Worm (Caenorhabditis elegans) whole organism, midembryonic: ENCODE data around the gene F56D5.3.

ENCODE experiments used
- T22C8.4 ChIP-seq: fragments of 200-800 bp; sonication (Bioruptor generic); IDR thresholded peaks from 2 replicates; pipeline ENCODE4 v1.3.6; 2022; ENCODE audit warnings: missing genetic modification characterization, missing compliant biosample characterization
- cog-1 ChIP-seq: sonication (generic microtip); optimal IDR thresholded peaks from 2 replicates; lab custom pipeline; 2016; ENCODE audit warnings: missing genetic modification characterization, missing compliant biosample characterization
- flt-1 ChIP-seq: fragments of 200-800 bp; sonication (Bioruptor generic); IDR thresholded peaks from 2 replicates; pipeline ENCODE4 v1.3.6; 2022; ENCODE audit warnings: missing genetic modification characterization, missing compliant biosample characterization
- klf-2 ChIP-seq: fragments of 200-800 bp; sonication (Bioruptor generic); conservative IDR thresholded peaks from 2 replicates; pipeline ENCODE4 v1.3.6; 2022; ENCODE audit warnings: missing genetic modification reagents, missing genetic modification characterization, missing compliant biosample characterization
- med-1 ChIP-seq: sonication (generic microtip); optimal IDR thresholded peaks from 2 replicates; lab custom pipeline; 2017; ENCODE audit warnings: missing genetic modification characterization, mild to moderate bottlenecking, missing compliant biosample characterization, antibody characterized with exemption, missing genetic modification reagents; ENCODE audit not compliant: insufficient read depth
- ref-1 ChIP-seq: fragments of 200-800 bp; sonication (Bioruptor generic); conservative IDR thresholded peaks from 2 replicates; pipeline ENCODE4 v1.3.6; 2022; ENCODE audit warnings: missing genetic modification reagents, missing genetic modification characterization, missing compliant biosample characterization
- tab-1 ChIP-seq: fragments of 200-800 bp; sonication (Bioruptor generic); IDR thresholded peaks from 2 replicates; pipeline ENCODE4 v1.3.6; 2022; ENCODE audit warnings: missing genetic modification characterization, missing compliant biosample characterization
- ztf-23 ChIP-seq: fragments of 200-800 bp; sonication (Bioruptor generic); IDR thresholded peaks from 2 replicates; pipeline ENCODE4 v1.3.6; 2022; ENCODE audit warnings: missing genetic modification reagents, missing genetic modification characterization, missing compliant biosample characterization
- ztf-29 ChIP-seq: fragments of 200-800 bp; sonication (Bioruptor generic); IDR thresholded peaks from 2 replicates; pipeline ENCODE4 v1.3.6; 2022; ENCODE audit warnings: missing genetic modification reagents, missing genetic modification characterization, missing compliant biosample characterization

F56D5.3 gene

DNA sequence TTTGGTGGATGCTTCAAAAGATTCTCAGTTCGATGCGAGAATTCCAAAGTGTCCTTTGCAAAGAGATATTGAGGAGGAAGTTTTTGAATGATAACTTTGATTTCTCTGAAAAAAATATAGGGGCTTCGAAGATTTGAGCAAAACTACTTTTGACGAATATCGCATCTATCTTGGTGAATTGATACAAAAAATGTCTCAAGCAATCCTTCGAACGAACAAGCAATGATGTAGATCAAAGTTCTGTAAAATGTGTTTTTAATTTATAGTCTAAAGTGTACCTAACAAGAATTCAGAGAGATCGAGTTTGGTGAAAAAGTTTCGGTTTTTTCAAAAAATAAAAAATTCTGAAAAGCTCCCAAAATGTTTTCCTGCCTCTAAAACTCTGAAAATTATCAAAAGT lies at the start of gene F56D5.3:
Gene F56D5.3, plus strand, starts transcription at position 301 of the 400 bp plus-strand sequence.
- TF ChIP-seq T22C8.4 (GFP tag; lab: Robert Waterston, UW): no peak
- no peak for TF ChIP-seq cog-1 (tag; lab: Kevin White, UChicago)
- no peak for TF ChIP-seq tab-1 (GFP tag; lab: Robert Waterston, UW)
- no peak for TF ChIP-seq flt-1 (GFP tag; lab: Robert Waterston, UW)
- no peak for TF ChIP-seq med-1 (GFP tag; lab: Kevin White, UChicago)
- TF ChIP-seq klf-2 (GFP tag; lab: Robert Waterston, UW): no peak
- no peak for TF ChIP-seq ztf-29 (GFP tag; lab: Robert Waterston, UW)
- no peak for TF ChIP-seq ztf-23 (GFP tag; lab: Robert Waterston, UW)
- no peak for TF ChIP-seq ref-1 (GFP tag; lab: Robert Waterston, UW)

DNA sequence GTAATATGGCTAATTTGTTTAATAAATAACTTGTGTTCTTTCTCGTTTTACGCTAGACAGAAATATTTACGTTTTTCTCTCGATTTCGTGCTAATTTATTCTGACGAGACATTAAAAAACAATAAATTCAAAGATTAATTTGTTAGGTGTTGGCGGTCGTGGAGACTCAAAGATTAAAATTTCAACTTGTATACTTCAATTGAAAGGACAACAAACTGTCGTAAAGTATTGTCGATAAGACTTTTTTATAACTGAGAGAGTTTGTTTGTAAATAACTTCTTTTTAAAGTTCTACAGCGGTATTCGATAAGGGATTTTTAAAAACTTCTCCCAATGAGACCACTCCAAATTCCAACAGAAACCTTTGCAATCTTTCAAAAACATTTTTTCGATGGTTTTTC lies 43.6 kb upstream of the F56D5.3 start:
- TF ChIP-seq ref-1 (GFP tag; lab: Robert Waterston, UW) (no peak), ztf-23 (GFP tag; lab: Robert Waterston, UW) (no peak), med-1 (GFP tag; lab: Kevin White, UChicago) (no peak), ztf-29 (GFP tag; lab: Robert Waterston, UW) (no peak), cog-1 (tag; lab: Kevin White, UChicago) (no peak), tab-1 (GFP tag; lab: Robert Waterston, UW) (no peak), T22C8.4 (GFP tag; lab: Robert Waterston, UW) (no peak), flt-1 (GFP tag; lab: Robert Waterston, UW) (no peak), klf-2 (GFP tag; lab: Robert Waterston, UW) (no peak)

DNA sequence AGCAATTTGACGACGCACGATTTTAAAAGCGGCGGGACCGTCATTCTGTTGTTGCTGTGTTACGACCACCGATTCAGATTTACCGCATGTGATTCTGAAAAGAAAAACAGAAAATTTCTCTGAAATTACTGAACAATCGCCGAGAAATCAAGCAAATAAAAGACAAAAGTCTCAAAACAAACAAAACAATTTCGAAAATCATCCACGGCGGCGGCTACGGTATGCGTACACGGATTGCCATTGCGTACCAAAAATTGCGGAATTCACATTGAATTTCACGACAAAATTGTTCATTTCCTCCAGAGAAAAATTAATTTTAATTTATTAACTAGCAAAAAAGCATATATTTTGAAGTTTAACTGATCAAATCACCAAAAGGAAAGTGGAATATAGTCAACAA lies 31.0 kb upstream of the F56D5.3 start, which contains the start of gene pezo-1:
Gene pezo-1, minus strand, starts transcription at position 101 of the 400 bp plus-strand sequence.
- TF ChIP-seq tab-1 (GFP tag; lab: Robert Waterston, UW) (no peak), T22C8.4 (GFP tag; lab: Robert Waterston, UW) (no peak), flt-1 (GFP tag; lab: Robert Waterston, UW) (no peak)

DNA sequence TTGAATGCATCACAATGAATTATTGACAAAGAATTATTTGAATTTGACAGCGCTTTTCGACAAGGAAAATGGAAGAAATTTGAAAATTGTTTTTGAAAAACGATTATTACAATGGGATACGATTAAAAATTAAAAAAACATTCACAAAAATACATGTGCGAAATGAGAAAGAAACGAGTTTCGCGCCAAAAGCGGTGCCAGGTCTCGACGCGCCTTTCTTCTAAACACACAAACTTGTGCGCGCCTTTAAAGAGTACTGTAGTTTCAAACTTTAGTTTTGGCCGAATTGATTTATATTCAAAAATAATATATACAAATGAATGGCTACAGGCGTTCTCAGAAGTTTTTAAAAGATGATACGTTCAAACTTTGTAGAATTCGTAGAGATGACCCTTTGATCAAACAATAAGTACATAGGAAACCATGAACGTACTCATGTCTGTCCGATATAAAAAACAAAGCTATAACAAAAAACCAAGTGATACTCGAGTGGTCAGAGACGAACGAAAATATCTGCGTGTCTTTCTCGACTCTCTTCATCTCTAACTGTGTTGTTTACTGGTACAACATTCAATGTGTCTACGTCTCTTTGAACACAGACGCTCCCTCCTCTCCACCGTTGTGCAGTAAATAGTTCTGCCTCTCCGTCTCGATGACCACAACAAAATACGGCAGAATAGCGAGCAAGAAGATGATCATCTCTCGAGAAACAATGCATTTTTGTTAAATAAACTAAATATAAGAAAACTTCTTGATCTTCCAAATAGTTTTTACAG lies 29.3 kb upstream of the F56D5.3 start:
- TF ChIP-seq cog-1 (tag; lab: Kevin White, UChicago): no peak

DNA sequence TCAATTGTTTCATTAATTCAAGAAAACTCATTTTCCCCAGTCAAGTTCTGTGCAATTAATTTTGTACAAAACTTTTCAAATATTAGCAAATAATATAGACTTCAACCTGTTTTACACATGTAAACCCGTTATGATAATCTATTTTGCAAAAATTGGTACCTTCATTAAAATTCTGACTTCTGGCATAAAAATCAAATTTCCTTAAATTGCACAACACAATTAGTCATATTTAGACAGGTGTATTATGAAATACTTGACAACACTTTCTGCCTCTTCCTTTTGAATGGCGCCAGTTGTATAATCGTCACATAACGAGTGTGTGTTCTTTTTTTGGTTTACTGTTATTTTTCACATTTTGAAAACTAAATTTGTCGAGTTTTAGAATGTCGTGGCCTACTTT lies 26.3 kb upstream of the F56D5.3 start, which contains the start of gene fbxc-58:
Gene fbxc-58, plus strand, starts transcription at position 383 of the 400 bp plus-strand sequence.
- TF ChIP-seq ztf-29 (GFP tag; lab: Robert Waterston, UW) (no peak), ztf-23 (GFP tag; lab: Robert Waterston, UW) (no peak), cog-1 (tag; lab: Kevin White, UChicago) (no peak), klf-2 (GFP tag; lab: Robert Waterston, UW) (no peak), ref-1 (GFP tag; lab: Robert Waterston, UW) (no peak), T22C8.4 (GFP tag; lab: Robert Waterston, UW) (no peak), flt-1 (GFP tag; lab: Robert Waterston, UW) (no peak), med-1 (GFP tag; lab: Kevin White, UChicago) (no peak), tab-1 (GFP tag; lab: Robert Waterston, UW) (no peak)

DNA sequence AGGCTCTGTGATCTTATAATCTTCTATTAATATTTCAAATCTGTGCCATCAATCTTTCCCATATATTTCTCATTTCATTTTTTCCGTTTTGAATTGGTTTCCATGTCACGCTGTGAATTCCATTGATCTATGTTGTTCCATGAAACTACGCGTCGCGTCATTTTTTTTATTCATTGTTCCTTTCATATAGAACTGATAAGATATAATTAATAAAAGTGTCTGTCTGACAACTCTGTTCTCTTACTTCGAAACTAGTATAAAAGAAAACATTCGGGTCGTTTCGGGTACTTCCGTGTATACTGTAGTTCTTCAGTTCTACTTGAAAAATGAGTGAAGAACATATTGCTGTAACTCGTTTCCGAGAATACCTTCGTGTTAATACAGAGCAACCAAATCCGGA lies 22.8 kb upstream of the F56D5.3 start, which contains the start of gene C10C5.3:
Gene C10C5.3, plus strand, starts transcription at position 301 of the 400 bp plus-strand sequence.
- TF ChIP-seq ref-1 (GFP tag; lab: Robert Waterston, UW) (no peak), tab-1 (GFP tag; lab: Robert Waterston, UW) (no peak), ztf-29 (GFP tag; lab: Robert Waterston, UW) (no peak), T22C8.4 (GFP tag; lab: Robert Waterston, UW) (no peak), cog-1 (tag; lab: Kevin White, UChicago) (no peak), klf-2 (GFP tag; lab: Robert Waterston, UW) (no peak), ztf-23 (GFP tag; lab: Robert Waterston, UW) (no peak), med-1 (GFP tag; lab: Kevin White, UChicago) (no peak), flt-1 (GFP tag; lab: Robert Waterston, UW) (no peak)

DNA sequence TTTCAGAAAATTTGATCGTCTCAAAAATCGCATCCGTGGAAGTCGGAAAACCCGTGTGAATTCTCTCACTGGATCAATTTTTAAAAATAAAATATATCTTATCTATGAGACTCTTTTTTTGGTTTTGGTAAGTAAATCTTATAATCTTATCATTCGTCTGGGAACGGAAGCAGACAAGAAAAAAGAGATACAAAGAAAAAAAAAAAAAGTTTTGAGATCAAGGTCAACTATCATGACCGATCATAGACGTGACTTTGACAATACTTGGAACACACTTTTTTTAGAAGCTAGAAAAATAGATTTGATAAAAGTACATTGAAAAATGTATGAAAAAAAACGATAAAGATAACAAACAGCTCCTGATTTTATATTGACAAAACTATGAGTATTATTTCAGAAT lies 20.8 kb upstream of the F56D5.3 start:
- no peak for TF ChIP-seq flt-1 (GFP tag; lab: Robert Waterston, UW)
- no peak for TF ChIP-seq ztf-23 (GFP tag; lab: Robert Waterston, UW)

DNA sequence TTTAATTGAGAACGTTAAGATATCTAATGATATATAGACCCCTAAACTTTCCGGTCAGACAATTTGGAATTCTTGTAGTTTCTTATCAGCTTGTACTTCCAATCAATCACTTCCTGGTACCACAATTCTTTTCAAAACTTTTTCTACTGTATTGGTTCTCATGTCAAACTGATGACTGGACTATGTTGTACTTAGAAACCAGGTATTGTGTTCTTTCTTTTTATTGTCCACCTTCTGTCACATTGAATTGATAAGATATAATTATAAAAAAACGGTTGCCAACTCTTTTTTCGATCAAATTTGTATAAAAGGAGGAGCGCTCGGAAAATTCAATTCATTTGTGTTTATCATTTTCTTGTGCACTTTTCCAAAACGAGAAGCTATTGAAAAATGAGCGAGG lies 19.1 kb upstream of the F56D5.3 start, which contains the start of gene C10C5.4:
Gene C10C5.4, plus strand, starts transcription at position 281 of the 400 bp plus-strand sequence.
- TF ChIP-seq tab-1 (GFP tag; lab: Robert Waterston, UW): no peak
- TF ChIP-seq klf-2 (GFP tag; lab: Robert Waterston, UW): no peak
- no peak for TF ChIP-seq T22C8.4 (GFP tag; lab: Robert Waterston, UW)
- TF ChIP-seq cog-1 (tag; lab: Kevin White, UChicago): no peak
- no peak for TF ChIP-seq med-1 (GFP tag; lab: Kevin White, UChicago)
- TF ChIP-seq ref-1 (GFP tag; lab: Robert Waterston, UW): no peak
- no peak for TF ChIP-seq flt-1 (GFP tag; lab: Robert Waterston, UW)

DNA sequence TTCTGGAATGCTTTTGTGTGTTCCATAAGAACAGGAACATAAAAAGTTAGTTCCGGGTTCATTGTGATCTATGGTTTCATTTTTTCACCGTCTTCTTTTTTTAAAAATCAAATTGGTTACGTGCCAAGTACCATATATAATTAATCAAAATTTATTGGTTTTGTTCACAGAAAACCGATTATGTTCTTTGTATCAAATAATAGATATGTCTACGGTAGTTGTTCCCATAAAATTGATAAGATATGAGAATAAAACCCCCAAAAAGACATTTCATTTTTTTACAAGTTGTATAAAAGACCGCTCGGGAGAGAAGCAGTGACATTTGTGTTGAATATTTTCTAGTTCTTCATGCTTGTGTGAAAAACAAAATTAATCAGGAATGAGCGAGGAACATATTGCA lies 16.2 kb upstream of the F56D5.3 start, which contains the start of gene C10C5.5:
Gene C10C5.5, plus strand, starts transcription at position 301 of the 400 bp plus-strand sequence.
- TF ChIP-seq ztf-29 (GFP tag; lab: Robert Waterston, UW) (no peak), klf-2 (GFP tag; lab: Robert Waterston, UW) (no peak), cog-1 (tag; lab: Kevin White, UChicago) (no peak), flt-1 (GFP tag; lab: Robert Waterston, UW) (no peak), T22C8.4 (GFP tag; lab: Robert Waterston, UW) (no peak), ztf-23 (GFP tag; lab: Robert Waterston, UW) (no peak), tab-1 (GFP tag; lab: Robert Waterston, UW) (no peak), med-1 (GFP tag; lab: Kevin White, UChicago) (no peak), ref-1 (GFP tag; lab: Robert Waterston, UW) (no peak)
